Worm (Caenorhabditis elegans) whole organism, L1 larva: ENCODE measurements around the gene knl-1.
A peak's percentile ranks its signal among the peaks of the same experiment; 100 is the strongest.

Experiments
- ama-1 ChIP-seq: fragments of 150-350 bp; optimal IDR thresholded peaks from 2 replicates; lab custom pipeline; 2014
- ceh-88 ChIP-seq: fragments of 200-800 bp; sonication (Bioruptor generic); IDR thresholded peaks from 2 replicates; pipeline ENCODE4 v1.3.6; 2022; ENCODE audit warnings: missing genetic modification characterization, missing compliant biosample characterization
- ces-1 ChIP-seq: fragments of 150-350 bp; optimal IDR thresholded peaks from 2 replicates; lab custom pipeline; 2014; ENCODE audit warnings: missing biosample characterization, missing genetic modification reagents, missing genetic modification characterization
- dsc-1 ChIP-seq: sonication (generic microtip); optimal IDR thresholded peaks from 2 replicates; lab custom pipeline; 2016; ENCODE audit warnings: mild to moderate bottlenecking, missing genetic modification characterization, missing compliant biosample characterization
- egl-13 ChIP-seq: sonication (generic microtip); optimal IDR thresholded peaks from 2 replicates; lab custom pipeline; 2016; ENCODE audit warnings: missing genotype, missing genetic modification reagents, missing genetic modification characterization, missing compliant biosample characterization
- jun-1 ChIP-seq: fragments of 150-350 bp; optimal IDR thresholded peaks from 2 replicates; lab custom pipeline; 2014; ENCODE audit warnings: missing biosample characterization, missing genetic modification reagents, missing genetic modification characterization
- lin-15B ChIP-seq: fragments of 150-350 bp; sonication (generic microtip); optimal IDR thresholded peaks from 3 replicates; lab custom pipeline; 2014; ENCODE audit warnings: missing biosample characterization, missing genetic modification characterization
- lir-3 ChIP-seq: sonication (generic microtip); optimal IDR thresholded peaks from 2 replicates; lab custom pipeline; 2016; ENCODE audit warnings: mild to moderate bottlenecking, missing genetic modification characterization, moderate library complexity, missing compliant biosample characterization; ENCODE audit not compliant: poor library complexity
- mep-1 ChIP-seq: fragments of 150-350 bp; optimal IDR thresholded peaks from 2 replicates; lab custom pipeline; 2014; ENCODE audit warnings: missing biosample characterization, missing genetic modification characterization
- nhr-11 ChIP-seq: fragments of 150-350 bp; optimal IDR thresholded peaks from 2 replicates; lab custom pipeline; 2014; ENCODE audit warnings: missing biosample characterization, missing genetic modification characterization
- pqm-1 ChIP-seq: sonication (generic microtip); optimal IDR thresholded peaks from 3 replicates; lab custom pipeline; 2017; ENCODE audit warnings: missing biosample characterization, missing genetic modification characterization

Gene knl-1

ce11 chrIII:8300860-8301396 is 50.5 kb downstream of the knl-1 start:
- TF ChIP-seq dsc-1 (tag; lab: Kevin White, UChicago) (peak; percentile 63), pqm-1 (no peak)

- TF ChIP-seq nhr-11 (tag; lab: Kevin White, UChicago) (no peak), ama-1 (no peak), ces-1 (no peak), ceh-88 (GFP tag; lab: Robert Waterston, UW) (no peak), lir-3 (no peak), jun-1 (tag; lab: Kevin White, UChicago) (no peak), egl-13 (no peak), mep-1 (no peak), lin-15B (tag; lab: Kevin White, UChicago) (no peak)
These were observed 53.0 kb downstream of the knl-1 start for ce11 chrIII:8303440-8303839.
